Worm (Caenorhabditis elegans) whole organism, mixed stage, embryonic: ENCODE measurements around the gene ccep-97.

Experiments used
- ces-1 ChIP-seq: fragments of 150-350 bp; optimal IDR thresholded peaks from 2 replicates; lab custom pipeline; 2014; ENCODE audit warnings: missing biosample characterization, missing genetic modification reagents, missing genetic modification characterization
- cnd-1 ChIP-seq: fragments of 200-800 bp; sonication (Bioruptor generic); optimal IDR thresholded peaks from 2 replicates; lab custom pipeline; 2018; ENCODE audit warnings: mild to moderate bottlenecking, missing genetic modification characterization, missing compliant biosample characterization
- hlh-1 ChIP-seq: fragments of 150-350 bp; optimal IDR thresholded peaks from 2 replicates; lab custom pipeline; 2014; ENCODE audit warnings: missing biosample characterization, missing genetic modification reagents, missing genetic modification characterization
- lsy-2 ChIP-seq: fragments of 150-350 bp; optimal IDR thresholded peaks from 2 replicates; lab custom pipeline; 2014; ENCODE audit warnings: missing biosample characterization, missing genetic modification characterization
- mab-5 ChIP-seq: fragments of 150-350 bp; optimal IDR thresholded peaks from 2 replicates; lab custom pipeline; 2014; ENCODE audit warnings: missing biosample characterization, missing genetic modification characterization
- mep-1 ChIP-seq: fragments of 150-350 bp; optimal IDR thresholded peaks from 2 replicates; lab custom pipeline; 2017; ENCODE audit warnings: missing biosample characterization, missing genetic modification reagents, missing genetic modification characterization, inconsistent platforms
- pha-4 ChIP-seq: fragments of 150-350 bp; optimal IDR thresholded peaks from 2 replicates; lab custom pipeline; 2018; ENCODE audit warnings: missing biosample characterization, missing genetic modification reagents, missing genetic modification characterization
- snpc-4 ChIP-seq: fragments of 150-350 bp; optimal IDR thresholded peaks from 2 replicates; lab custom pipeline; 2014; ENCODE audit warnings: missing biosample characterization, missing genetic modification characterization
- sptf-1 ChIP-seq: sonication (generic microtip); optimal IDR thresholded peaks from 2 replicates; lab custom pipeline; 2017; ENCODE audit warnings: mild to moderate bottlenecking, missing genetic modification characterization, moderate library complexity, missing compliant biosample characterization
- unc-39 ChIP-seq: fragments of 150-350 bp; optimal IDR thresholded peaks from 2 replicates; lab custom pipeline; 2014; ENCODE audit warnings: missing biosample characterization, missing genetic modification characterization
- unc-62 ChIP-seq: fragments of 150-350 bp; optimal IDR thresholded peaks from 2 replicates; lab custom pipeline; 2014; ENCODE audit warnings: missing biosample characterization, missing genetic modification reagents, missing genetic modification characterization
- ztf-11 ChIP-seq: fragments of 150-350 bp; optimal IDR thresholded peaks from 2 replicates; lab custom pipeline; 2014; ENCODE audit warnings: missing biosample characterization, missing genetic modification characterization

- TF ChIP-seq mep-1 (tag; lab: Kevin White, UChicago) (no peak), unc-62 (no peak), hlh-1 (tag; lab: Kevin White, UChicago) (no peak), mab-5 (tag; lab: Kevin White, UChicago) (no peak), snpc-4 (tag; lab: Kevin White, UChicago) (no peak), ces-1 (GFP tag; lab: Kevin White, UChicago) (no peak), lsy-2 (tag; lab: Kevin White, UChicago) (no peak), ztf-11 (no peak), sptf-1 (tag; lab: Kevin White, UChicago) (no peak), pha-4 (tag; lab: Kevin White, UChicago) (no peak), cnd-1 (tag; lab: Kevin White, UChicago) (no peak), unc-39 (tag; lab: Kevin White, UChicago) (no peak)
Measured at ce11 chrV:4794308-4794707, 24.2 kb downstream of the ccep-97 start, which contains the start of gene R02F11.2.
